Worm (Caenorhabditis elegans) whole organism, early embryonic: Measurements from ENCODE around the gene Y69A2AR.12.

Experiments
- B0310.2 ChIP-seq: sonication (generic microtip); optimal IDR thresholded peaks from 2 replicates; lab custom pipeline; 2016; ENCODE audit warnings: mild to moderate bottlenecking, missing genetic modification characterization, missing compliant biosample characterization
- F13C5.2 ChIP-seq: sonication (generic microtip); optimal IDR thresholded peaks from 2 replicates; lab custom pipeline; 2017; ENCODE audit warnings: mild to moderate bottlenecking, missing genetic modification characterization, inconsistent platforms, missing compliant biosample characterization
- aly-1 ChIP-seq: sonication (generic microtip); optimal IDR thresholded peaks from 2 replicates; lab custom pipeline; 2016; ENCODE audit warnings: missing genetic modification characterization, missing compliant biosample characterization
- ama-1 ChIP-seq: fragments of 150-350 bp; optimal IDR thresholded peaks from 2 replicates; lab custom pipeline; 2014
- ceh-13 ChIP-seq: fragments of 200-800 bp; sonication (Bioruptor generic); optimal IDR thresholded peaks from 2 replicates; lab custom pipeline; 2018; ENCODE audit warnings: mild to moderate bottlenecking, missing genetic modification characterization, missing compliant biosample characterization
- ceh-36 ChIP-seq: sonication (generic microtip); optimal IDR thresholded peaks from 2 replicates; lab custom pipeline; 2016; ENCODE audit warnings: missing genetic modification characterization, inconsistent platforms, missing compliant biosample characterization
- ets-7 ChIP-seq: sonication (generic microtip); optimal IDR thresholded peaks from 2 replicates; lab custom pipeline; 2016; ENCODE audit warnings: missing genotype, missing genetic modification characterization, missing compliant biosample characterization
- flt-1 ChIP-seq: fragments of 200-800 bp; sonication (Bioruptor generic); IDR thresholded peaks from 2 replicates; pipeline ENCODE4 v1.3.6; 2022; ENCODE audit warnings: missing genetic modification characterization, missing compliant biosample characterization
- hmbx-1 ChIP-seq: sonication (generic microtip); optimal IDR thresholded peaks from 2 replicates; lab custom pipeline; 2016; ENCODE audit warnings: mild to moderate bottlenecking, missing genetic modification characterization, missing compliant biosample characterization
- hmg-4 ChIP-seq: fragments of 200-800 bp; sonication (Bioruptor generic); optimal IDR thresholded peaks from 2 replicates; lab custom pipeline; 2018; ENCODE audit warnings: mild to moderate bottlenecking, missing genetic modification characterization, missing compliant biosample characterization
- hnd-1 ChIP-seq: sonication (generic microtip); optimal IDR thresholded peaks from 2 replicates; lab custom pipeline; 2016; ENCODE audit warnings: missing genetic modification characterization, missing compliant biosample characterization
- pes-1 ChIP-seq: fragments of 200-800 bp; sonication (Bioruptor generic); IDR thresholded peaks from 2 replicates; pipeline ENCODE4 v1.3.6; 2022; ENCODE audit warnings: missing genetic modification reagents, missing genetic modification characterization, missing compliant biosample characterization
- scrt-1 ChIP-seq: fragments of 200-800 bp; sonication (Bioruptor generic); IDR thresholded peaks from 2 replicates; pipeline ENCODE4 v1.3.6; 2022; ENCODE audit warnings: missing genetic modification characterization, missing compliant biosample characterization
- sea-1 ChIP-seq: fragments of 200-800 bp; sonication (Bioruptor generic); conservative IDR thresholded peaks from 2 replicates; pipeline ENCODE4 v1.3.6; 2022; ENCODE audit warnings: missing genetic modification characterization, missing compliant biosample characterization
- tbx-11 ChIP-seq: fragments of 200-800 bp; sonication (Bioruptor generic); IDR thresholded peaks from 2 replicates; pipeline ENCODE4 v1.3.6; 2022; ENCODE audit warnings: missing genetic modification characterization, missing compliant biosample characterization
- tbx-37 ChIP-seq: fragments of 200-800 bp; sonication (Bioruptor generic); conservative IDR thresholded peaks from 2 replicates; pipeline ENCODE4 v1.3.6; 2022; ENCODE audit warnings: missing genetic modification reagents, missing genetic modification characterization, missing compliant biosample characterization
- tra-4 ChIP-seq: sonication (generic microtip); optimal IDR thresholded peaks from 2 replicates; lab custom pipeline; 2017; ENCODE audit warnings: missing genetic modification characterization, missing compliant biosample characterization

Gene Y69A2AR.12

DNA sequence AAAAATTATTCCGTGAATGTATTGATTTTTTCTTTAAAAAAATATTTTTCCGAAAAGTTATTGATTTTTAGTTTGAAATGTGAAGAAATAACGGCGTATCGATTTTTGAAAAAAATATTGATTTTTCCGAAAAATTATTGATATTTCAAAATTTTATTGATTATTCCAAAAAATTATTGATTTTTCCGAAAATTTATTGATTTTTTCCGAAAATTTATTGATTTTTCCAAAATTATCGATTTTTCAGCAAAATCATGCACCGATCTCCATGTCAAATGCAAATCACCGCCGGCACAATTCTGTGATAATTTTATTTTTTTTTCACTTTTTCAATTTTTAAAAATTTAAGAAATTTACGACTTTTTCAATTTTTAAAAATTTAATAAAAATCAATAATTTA lies 18.9 kb upstream of the Y69A2AR.12 start:
- TF ChIP-seq scrt-1 (GFP tag; lab: Robert Waterston, UW) (no peak), hmg-4 (GFP tag; lab: Kevin White, UChicago) (no peak), B0310.2 (tag; lab: Kevin White, UChicago) (no peak), tbx-11 (GFP tag; lab: Robert Waterston, UW) (no peak), ets-7 (tag; lab: Kevin White, UChicago) (no peak), sea-1 (GFP tag; lab: Robert Waterston, UW) (no peak), hmbx-1 (tag; lab: Kevin White, UChicago) (no peak), tbx-37 (GFP tag; lab: Robert Waterston, UW) (no peak), aly-1 (tag; lab: Kevin White, UChicago) (no peak)

ce11 chrIV:2551418-2551817 lies 17.0 kb upstream of the Y69A2AR.12 start, which contains the start of gene Y69A2AR.23:
Gene Y69A2AR.23 (minus strand): TSS chrIV:2551684.
- no peak for TF ChIP-seq hnd-1
- no peak for TF ChIP-seq ceh-13
- no peak for TF ChIP-seq flt-1 (GFP tag; lab: Robert Waterston, UW)
- no peak for TF ChIP-seq hmg-4 (GFP tag; lab: Kevin White, UChicago)
- TF ChIP-seq tbx-11 (GFP tag; lab: Robert Waterston, UW), result no peak
- no peak for TF ChIP-seq hmbx-1 (tag; lab: Kevin White, UChicago)
- no peak for TF ChIP-seq tra-4 (tag; lab: Kevin White, UChicago)
- TF ChIP-seq ceh-36 (tag; lab: Kevin White, UChicago), result no peak
- TF ChIP-seq ets-7 (tag; lab: Kevin White, UChicago), result no peak
- TF ChIP-seq B0310.2 (tag; lab: Kevin White, UChicago), result no peak
- no peak for TF ChIP-seq tbx-37 (GFP tag; lab: Robert Waterston, UW)
- no peak for TF ChIP-seq sea-1 (GFP tag; lab: Robert Waterston, UW)
- TF ChIP-seq F13C5.2, result no peak
- no peak for TF ChIP-seq aly-1 (tag; lab: Kevin White, UChicago)
- no peak for TF ChIP-seq ama-1
- no peak for TF ChIP-seq scrt-1 (GFP tag; lab: Robert Waterston, UW)
- no peak for TF ChIP-seq pes-1 (GFP tag; lab: Robert Waterston, UW)

- TF ChIP-seq ets-7 (tag; lab: Kevin White, UChicago) (no peak), aly-1 (tag; lab: Kevin White, UChicago) (no peak), sea-1 (GFP tag; lab: Robert Waterston, UW) (no peak), tbx-11 (GFP tag; lab: Robert Waterston, UW) (no peak), flt-1 (GFP tag; lab: Robert Waterston, UW) (no peak), ceh-36 (tag; lab: Kevin White, UChicago) (no peak), tra-4 (tag; lab: Kevin White, UChicago) (no peak), B0310.2 (tag; lab: Kevin White, UChicago) (no peak), scrt-1 (GFP tag; lab: Robert Waterston, UW) (no peak), tbx-37 (GFP tag; lab: Robert Waterston, UW) (no peak), ama-1 (no peak), pes-1 (GFP tag; lab: Robert Waterston, UW) (no peak), hnd-1 (no peak), hmg-4 (GFP tag; lab: Kevin White, UChicago) (no peak), F13C5.2 (no peak), ceh-13 (no peak), hmbx-1 (tag; lab: Kevin White, UChicago) (no peak)
Observed at ce11 chrIV:2551838-2552237, 16.6 kb upstream of the Y69A2AR.12 start.

DNA sequence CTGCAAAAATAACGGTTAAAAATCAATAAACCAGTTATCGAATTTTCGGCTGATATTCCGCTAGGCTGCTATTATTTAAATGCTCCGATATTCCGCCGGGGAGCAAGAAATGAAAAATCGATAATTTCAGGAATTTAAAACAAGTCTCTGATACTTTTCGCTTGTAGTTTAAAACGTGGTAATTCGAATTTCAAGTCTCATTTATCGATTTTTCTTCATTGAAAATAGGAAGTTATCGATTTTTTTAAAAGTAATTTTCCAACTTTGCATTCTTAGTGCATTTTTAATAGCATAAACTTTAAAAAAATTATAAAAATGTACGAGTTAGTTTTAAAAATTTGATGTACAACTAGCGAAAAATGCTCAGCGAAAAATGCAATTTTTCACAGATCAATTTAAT lies 16.1 kb upstream of the Y69A2AR.12 start:
- TF ChIP-seq scrt-1 (GFP tag; lab: Robert Waterston, UW), result no peak
- TF ChIP-seq tra-4 (tag; lab: Kevin White, UChicago), result no peak
- no peak for TF ChIP-seq flt-1 (GFP tag; lab: Robert Waterston, UW)
- no peak for TF ChIP-seq hmg-4 (GFP tag; lab: Kevin White, UChicago)
- no peak for TF ChIP-seq ama-1
- TF ChIP-seq pes-1 (GFP tag; lab: Robert Waterston, UW), result no peak
- no peak for TF ChIP-seq aly-1 (tag; lab: Kevin White, UChicago)
- TF ChIP-seq ceh-36 (tag; lab: Kevin White, UChicago), result no peak

ce11 chrIV:2552855-2553254 lies 15.6 kb upstream of the Y69A2AR.12 start:
- TF ChIP-seq ceh-36 (tag; lab: Kevin White, UChicago) (no peak), F13C5.2 (no peak), ets-7 (tag; lab: Kevin White, UChicago) (no peak), ama-1 (no peak), sea-1 (GFP tag; lab: Robert Waterston, UW) (no peak)

DNA sequence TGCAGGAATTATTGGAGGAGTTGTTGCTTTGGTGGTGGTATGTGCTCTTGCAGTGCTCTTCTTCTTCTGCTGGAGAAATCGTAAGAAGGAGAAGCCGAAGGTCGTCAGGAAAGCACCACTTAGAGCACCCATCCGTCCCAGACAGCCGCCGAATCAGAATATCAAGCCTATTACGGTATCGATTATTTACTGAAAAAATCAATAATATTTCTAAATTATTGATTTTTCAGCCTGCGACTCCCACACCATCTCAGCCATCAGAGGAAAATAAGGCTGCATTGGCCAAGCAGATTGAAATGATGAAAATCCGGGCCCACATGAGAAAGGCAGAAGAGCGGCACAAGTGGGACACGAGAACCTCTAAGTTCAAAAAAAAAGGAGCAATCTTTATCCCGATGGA lies 12.2 kb upstream of the Y69A2AR.12 start:
- TF ChIP-seq flt-1 (GFP tag; lab: Robert Waterston, UW), result no peak
- no peak for TF ChIP-seq F13C5.2
- TF ChIP-seq aly-1 (tag; lab: Kevin White, UChicago), result no peak
- no peak for TF ChIP-seq tra-4 (tag; lab: Kevin White, UChicago)

ce11 chrIV:2561358-2561757 lies 7.1 kb upstream of the Y69A2AR.12 start, which contains the start of gene Y69A2AR.46:
Gene Y69A2AR.46 (plus strand): TSS chrIV:2561658.
- no peak for TF ChIP-seq tbx-11 (GFP tag; lab: Robert Waterston, UW)
- TF ChIP-seq ama-1, result no peak
- no peak for TF ChIP-seq pes-1 (GFP tag; lab: Robert Waterston, UW)
- TF ChIP-seq ets-7 (tag; lab: Kevin White, UChicago), result no peak
- no peak for TF ChIP-seq tra-4 (tag; lab: Kevin White, UChicago)
- no peak for TF ChIP-seq B0310.2 (tag; lab: Kevin White, UChicago)
- no peak for TF ChIP-seq ceh-36 (tag; lab: Kevin White, UChicago)
- TF ChIP-seq ceh-13, result no peak
- TF ChIP-seq sea-1 (GFP tag; lab: Robert Waterston, UW), result no peak

DNA sequence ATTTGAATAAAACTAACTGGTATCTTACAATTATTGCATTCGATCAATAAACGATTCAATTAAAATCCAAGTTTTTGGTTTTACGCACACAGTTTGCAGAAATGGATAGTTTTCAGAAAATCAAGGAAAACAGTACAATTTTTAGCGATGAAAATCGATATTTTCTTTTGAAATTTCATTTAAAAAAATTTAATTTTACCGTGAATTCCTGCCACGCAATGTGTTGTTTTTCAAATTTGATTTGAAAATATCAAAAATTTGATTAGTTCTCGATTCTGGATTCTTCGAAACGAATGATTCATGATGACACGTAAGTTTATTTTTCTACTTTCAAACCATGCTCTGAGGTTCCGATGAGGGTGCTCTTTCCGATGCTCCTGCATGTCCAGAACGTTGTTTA lies 6.3 kb upstream of the Y69A2AR.12 start, which contains the start of gene Y69A2AR.50:
Gene Y69A2AR.50 (plus strand): TSS at position 301 of the 400 bp plus-strand sequence.
- TF ChIP-seq pes-1 (GFP tag; lab: Robert Waterston, UW) (no peak), ets-7 (tag; lab: Kevin White, UChicago) (no peak), sea-1 (GFP tag; lab: Robert Waterston, UW) (no peak)
